Fruit fly (Drosophila melanogaster) whole organism, embryonic: ENCODE measurements around the gene Arc42.

Source experiments
- BEAF-32 ChIP-seq: fragments of 200-800 bp; sonication (Bioruptor generic); optimal IDR thresholded peaks from 3 replicates; lab custom pipeline; 2017; ENCODE audit warnings: missing biosample characterization, missing genetic modification characterization, mild to moderate bottlenecking, moderate library complexity, missing genetic modification reagents
- Bgb ChIP-seq: fragments of 200-800 bp; sonication (Bioruptor generic); IDR thresholded peaks from 2 replicates; pipeline ENCODE4 v1.3.6; 2022; ENCODE audit warnings: missing biosample characterization, missing genetic modification characterization; ENCODE audit not compliant: partially characterized antibody
- CG11695 ChIP-seq: fragments of 200-800 bp; sonication (Bioruptor generic); IDR thresholded peaks from 3 replicates; pipeline ENCODE4 v1.3.6; 2022; ENCODE audit warnings: missing biosample characterization, missing genetic modification characterization
- CG14050 ChIP-seq: fragments of 200-800 bp; sonication (Bioruptor generic); IDR thresholded peaks from 3 replicates; pipeline ENCODE4 v1.3.6; 2022; ENCODE audit warnings: missing biosample characterization, missing genetic modification characterization
- CG15011 ChIP-seq: fragments of 200-800 bp; sonication (Bioruptor generic); optimal IDR thresholded peaks from 3 replicates; lab custom pipeline; 2018; ENCODE audit warnings: missing biosample characterization, mild to moderate bottlenecking, missing genetic modification characterization
- CG15696 ChIP-seq: fragments of 200-800 bp; sonication (Bioruptor generic); optimal IDR thresholded peaks from 2 replicates; lab custom pipeline; 2019; ENCODE audit warnings: missing biosample characterization, mild to moderate bottlenecking, missing genetic modification characterization, moderate library complexity
- CG1602 ChIP-seq: fragments of 200-800 bp; sonication (Bioruptor generic); optimal IDR thresholded peaks from 3 replicates; lab custom pipeline; 2016; ENCODE audit warnings: missing biosample characterization, missing genetic modification characterization
- CG16779 ChIP-seq: fragments of 200-800 bp; sonication (Bioruptor generic); IDR thresholded peaks from 2 replicates; pipeline ENCODE4 v1.3.6; 2022; ENCODE audit warnings: missing biosample characterization, missing genetic modification characterization
- CG18011 ChIP-seq: fragments of 200-800 bp; sonication (Bioruptor generic); optimal IDR thresholded peaks from 2 replicates; lab custom pipeline; 2017; ENCODE audit warnings: missing biosample characterization, missing genetic modification characterization, mild to moderate bottlenecking, moderate library complexity, missing genotype
- CG18764 ChIP-seq: fragments of 200-800 bp; sonication (Bioruptor generic); optimal IDR thresholded peaks from 3 replicates; lab custom pipeline; 2016; ENCODE audit warnings: missing biosample characterization, missing genetic modification characterization
- CG31441 ChIP-seq: fragments of 200-800 bp; sonication (Bioruptor generic); IDR thresholded peaks from 2 replicates; pipeline ENCODE4 v1.3.6; 2022; ENCODE audit warnings: missing biosample characterization, missing genetic modification characterization
- CG3281 ChIP-seq: fragments of 200-800 bp; sonication (Bioruptor generic); optimal IDR thresholded peaks from 3 replicates; lab custom pipeline; 2017; ENCODE audit warnings: missing biosample characterization, mild to moderate bottlenecking, missing genetic modification characterization
- CG5245 ChIP-seq: fragments of 200-800 bp; sonication (Bioruptor generic); optimal IDR thresholded peaks from 3 replicates; lab custom pipeline; 2016; ENCODE audit warnings: missing biosample characterization, missing genetic modification characterization
- CG5953 ChIP-seq: fragments of 200-800 bp; sonication (Bioruptor generic); IDR thresholded peaks from 2 replicates; pipeline ENCODE4 v1.3.6; 2022; ENCODE audit warnings: missing biosample characterization, missing genetic modification characterization
- CG6254 ChIP-seq: fragments of 200-800 bp; sonication (Bioruptor generic); optimal IDR thresholded peaks from 3 replicates; lab custom pipeline; 2017; ENCODE audit warnings: mild to moderate bottlenecking, missing biosample characterization, missing genetic modification reagents, missing genetic modification characterization
- CG6654 ChIP-seq: fragments of 200-800 bp; sonication (Bioruptor generic); optimal IDR thresholded peaks from 2 replicates; lab custom pipeline; 2017; ENCODE audit warnings: missing biosample characterization, mild to moderate bottlenecking, missing genetic modification characterization
- CG7928 ChIP-seq: fragments of 200-800 bp; sonication (Bioruptor generic); optimal IDR thresholded peaks from 2 replicates; lab custom pipeline; 2017; ENCODE audit warnings: missing biosample characterization, mild to moderate bottlenecking, missing genetic modification characterization
- CTCF ChIP-seq: fragments of 200-800 bp; sonication (Bioruptor generic); optimal IDR thresholded peaks from 2 replicates; lab custom pipeline; 2017; ENCODE audit warnings: missing biosample characterization, mild to moderate bottlenecking, missing genetic modification characterization, moderate library complexity
- Deaf1 ChIP-seq: fragments of 200-800 bp; optimal IDR thresholded peaks from 3 replicates; lab custom pipeline; 2019; ENCODE audit warnings: missing biosample characterization, mild to moderate bottlenecking, missing genetic modification characterization, moderate library complexity
- Dll ChIP-seq: fragments of 200-800 bp; sonication (Bioruptor generic); IDR thresholded peaks from 4 replicates; pipeline ENCODE4 v1.3.6; 2022; ENCODE audit warnings: missing biosample characterization, missing genetic modification characterization; ENCODE audit not compliant: partially characterized antibody
- Dp ChIP-seq: fragments of 200-800 bp; sonication (Bioruptor generic); optimal IDR thresholded peaks from 2 replicates; lab custom pipeline; 2018; ENCODE audit warnings: missing biosample characterization, mild to moderate bottlenecking, missing genetic modification characterization, moderate library complexity
- H15 ChIP-seq: fragments of 200-800 bp; sonication (Bioruptor generic); IDR thresholded peaks from 3 replicates; pipeline ENCODE4 v1.3.6; 2022; ENCODE audit warnings: missing biosample characterization, missing genetic modification characterization
- HLH3B ChIP-seq: fragments of 200-800 bp; sonication (Bioruptor generic); IDR thresholded peaks from 2 replicates; pipeline ENCODE4 v1.3.6; 2022; ENCODE audit warnings: missing biosample characterization, missing genetic modification characterization
- HLH4C ChIP-seq: fragments of 200-800 bp; sonication (Bioruptor generic); IDR thresholded peaks from 3 replicates; pipeline ENCODE4 v1.3.6; 2022; ENCODE audit warnings: missing biosample characterization, missing genetic modification characterization; ENCODE audit not compliant: partially characterized antibody
- Hr51 ChIP-seq, 2 experiments: fragments of 200-800 bp; sonication (Bioruptor generic); optimal IDR thresholded peaks; 2 replicates in 1 of 2; 3 replicates in 1 of 2; lab custom pipeline; 2016 to 2018; ENCODE audit warnings: missing biosample characterization in 2 of 2, missing genetic modification characterization in 2 of 2, mild to moderate bottlenecking in 1 of 2, moderate library complexity in 1 of 2
- Hsf ChIP-seq: fragments of 200-800 bp; sonication (Bioruptor generic); optimal IDR thresholded peaks from 3 replicates; lab custom pipeline; 2016; ENCODE audit warnings: missing biosample characterization, missing genetic modification characterization
- Lim3 ChIP-seq: fragments of 200-800 bp; sonication (Bioruptor generic); IDR thresholded peaks from 2 replicates; pipeline ENCODE4 v1.3.6; 2022; ENCODE audit warnings: missing biosample characterization, missing genetic modification characterization
- Nf-YA ChIP-seq: fragments of 200-800 bp; sonication (Bioruptor generic); IDR thresholded peaks from 2 replicates; pipeline ENCODE4 v1.3.6; 2022; ENCODE audit warnings: missing biosample characterization, missing genetic modification characterization
- Opbp ChIP-seq: fragments of 200-800 bp; sonication (Bioruptor generic); IDR thresholded peaks from 3 replicates; pipeline ENCODE4 v1.3.6; 2022; ENCODE audit warnings: missing biosample characterization, missing genetic modification characterization; ENCODE audit not compliant: partially characterized antibody
- Optix ChIP-seq: fragments of 200-800 bp; sonication (Bioruptor generic); IDR thresholded peaks from 3 replicates; pipeline ENCODE4 v1.3.6; 2022; ENCODE audit warnings: missing biosample characterization, missing genetic modification characterization
- Ptx1 ChIP-seq: fragments of 200-800 bp; sonication (Bioruptor generic); IDR thresholded peaks from 2 replicates; pipeline ENCODE4 v1.3.6; 2022; ENCODE audit warnings: missing biosample characterization, missing genetic modification characterization
- Scr ChIP-seq: fragments of 200-800 bp; sonication (Bioruptor generic); IDR thresholded peaks from 2 replicates; pipeline ENCODE4 v1.3.6; 2022; ENCODE audit warnings: missing biosample characterization, missing genetic modification characterization; ENCODE audit not compliant: partially characterized antibody
- Sry-β ChIP-seq: fragments of 200-800 bp; sonication (Bioruptor generic); optimal IDR thresholded peaks from 2 replicates; lab custom pipeline; 2018; ENCODE audit warnings: missing biosample characterization, mild to moderate bottlenecking, missing genetic modification characterization, moderate library complexity
- chn ChIP-seq: fragments of 200-800 bp; sonication (Bioruptor generic); optimal IDR thresholded peaks from 2 replicates; lab custom pipeline; 2016; ENCODE audit warnings: missing biosample characterization, missing genetic modification characterization
- dysf ChIP-seq: fragments of 200-800 bp; sonication (Bioruptor generic); IDR thresholded peaks from 3 replicates; pipeline ENCODE4 v1.3.6; 2022; ENCODE audit warnings: missing biosample characterization, missing genetic modification characterization
- her ChIP-seq: fragments of 200-800 bp; sonication (Bioruptor generic); optimal IDR thresholded peaks from 2 replicates; lab custom pipeline; 2016; ENCODE audit warnings: missing biosample characterization, missing genetic modification characterization
- jumu ChIP-seq: fragments of 200-800 bp; sonication (Bioruptor generic); optimal IDR thresholded peaks from 3 replicates; lab custom pipeline; 2016; ENCODE audit warnings: missing biosample characterization, missing genetic modification characterization
- mld ChIP-seq: fragments of 200-800 bp; sonication (Bioruptor generic); IDR thresholded peaks from 3 replicates; pipeline ENCODE4 v1.3.6; 2022; ENCODE audit warnings: missing biosample characterization, missing genetic modification characterization; ENCODE audit not compliant: partially characterized antibody
- nerfin-1 ChIP-seq: fragments of 200-800 bp; sonication (Bioruptor generic); optimal IDR thresholded peaks from 3 replicates; lab custom pipeline; 2019; ENCODE audit warnings: missing biosample characterization, mild to moderate bottlenecking, missing genetic modification characterization, moderate library complexity
- nerfin-2 ChIP-seq: fragments of 200-800 bp; sonication (Bioruptor generic); IDR thresholded peaks from 2 replicates; pipeline ENCODE4 v1.3.6; 2022; ENCODE audit warnings: missing biosample characterization, missing genetic modification characterization; ENCODE audit not compliant: partially characterized antibody
- pan ChIP-seq, 4 experiments: fragments of >200 bp in 3 of 4; fragments of 200-800 bp in 1 of 4; sonication (Bioruptor generic) in 1 of 4; optimal IDR thresholded peaks in 3 of 4; IDR thresholded peaks in 1 of 4; 2 replicates each; pipeline versions ENCODE4 v1.3.6 to Lab custom; 2017 to 2022; ENCODE audit warnings: missing biosample characterization in 2 of 4, missing genetic modification characterization in 2 of 4, mixed read lengths in 1 of 4
- pita ChIP-seq: fragments of 200-800 bp; sonication (Bioruptor generic); optimal IDR thresholded peaks from 2 replicates; lab custom pipeline; 2017; ENCODE audit warnings: missing biosample characterization, mild to moderate bottlenecking, missing genetic modification characterization
- salm ChIP-seq: fragments of 200-800 bp; sonication (Bioruptor generic); optimal IDR thresholded peaks from 2 replicates; lab custom pipeline; 2018; ENCODE audit warnings: missing biosample characterization, mild to moderate bottlenecking, missing genetic modification characterization
- sima ChIP-seq: fragments of 200-800 bp; sonication (Bioruptor generic); optimal IDR thresholded peaks from 2 replicates; lab custom pipeline; 2016; ENCODE audit warnings: missing biosample characterization, missing genetic modification characterization
- tin ChIP-seq: fragments of 200-800 bp; sonication (Bioruptor generic); optimal IDR thresholded peaks from 3 replicates; lab custom pipeline; 2016; ENCODE audit warnings: missing biosample characterization, missing genetic modification characterization
- tio ChIP-seq: fragments of 200-800 bp; sonication (Bioruptor generic); optimal IDR thresholded peaks from 2 replicates; lab custom pipeline; 2017; ENCODE audit warnings: missing biosample characterization, missing genetic modification characterization, inconsistent platforms
- tll ChIP-seq, 2 experiments: fragments of 200-800 bp in 1 of 2; fragments of >200 bp in 1 of 2; sonication (Bioruptor generic) in 1 of 2; optimal IDR thresholded peaks; 2 replicates each; lab custom pipeline; 2017 to 2019; ENCODE audit warnings: missing biosample characterization in 2 of 2, missing genetic modification characterization in 2 of 2, mild to moderate bottlenecking in 1 of 2, moderate library complexity in 1 of 2
- tx ChIP-seq: fragments of 200-800 bp; sonication (Bioruptor generic); optimal IDR thresholded peaks from 2 replicates; lab custom pipeline; 2016; ENCODE audit warnings: missing biosample characterization, missing genetic modification characterization
- vvl ChIP-seq: fragments of 200-800 bp; sonication (Bioruptor generic); IDR thresholded peaks from 2 replicates; pipeline ENCODE4 v1.3.6; 2022; ENCODE audit warnings: missing biosample characterization, missing genetic modification characterization
- wek ChIP-seq: fragments of 200-800 bp; sonication (Bioruptor generic); optimal IDR thresholded peaks from 3 replicates; lab custom pipeline; 2018; ENCODE audit warnings: missing biosample characterization, mild to moderate bottlenecking, missing genetic modification characterization, moderate library complexity
- zfh2 ChIP-seq: fragments of 200-800 bp; sonication (Bioruptor generic); optimal IDR thresholded peaks from 2 replicates; lab custom pipeline; 2016; ENCODE audit warnings: missing biosample characterization, missing genetic modification characterization

Arc42 gene

dm6 chr3R:19924331-19924730, 46.8 kb downstream of the Arc42 start (continued):
- TF ChIP-seq pan (optimal IDR thresholded peaks at IDR 0.05; lab: Kevin White, UChicago), result no peak
- TF ChIP-seq pan (GFP tag; optimal IDR thresholded peaks at IDR 0.05 in 1 of 2, IDR thresholded peaks at IDR 0.05 in 1 of 2), result no peak
- no peak for TF ChIP-seq CG18764 (GFP tag; lab: Kevin White, UChicago)
- peak; percentile 42 for TF ChIP-seq CG15011 (GFP tag; lab: Kevin White, UChicago)
- no peak for TF ChIP-seq CG5245
- TF ChIP-seq Sry-β, result no peak
- no peak for TF ChIP-seq CG6654 (GFP tag; lab: Kevin White, UChicago)
- TF ChIP-seq HLH3B (GFP tag; lab: Robert Waterston, UW), result no peak
- TF ChIP-seq CTCF (GFP tag; lab: Kevin White, UChicago), result no peak
- TF ChIP-seq CG7928, result no peak
- TF ChIP-seq Nf-YA (GFP tag; lab: Robert Waterston, UW), result no peak
- no peak for TF ChIP-seq tio
- no peak for TF ChIP-seq nerfin-2 (GFP tag; lab: Robert Waterston, UW)
- TF ChIP-seq CG14050 (GFP tag; lab: Robert Waterston, UW), result no peak
- no peak for TF ChIP-seq jumu (GFP tag; lab: Kevin White, UChicago)
- TF ChIP-seq BEAF-32 (GFP tag; lab: Kevin White, UChicago), result no peak
- TF ChIP-seq Hsf (GFP tag; lab: Kevin White, UChicago), result no peak
- no peak for TF ChIP-seq vvl
- TF ChIP-seq Hr51 (GFP tag; optimal IDR thresholded peaks at IDR 0.05; lab: Kevin White, UChicago), result no peak
- TF ChIP-seq Ptx1 (GFP tag; lab: Robert Waterston, UW), result no peak
- no peak for TF ChIP-seq dysf (GFP tag; lab: Robert Waterston, UW)
- TF ChIP-seq zfh2, result no peak
- TF ChIP-seq Scr (GFP tag; lab: Robert Waterston, UW), result no peak
- TF ChIP-seq HLH4C (GFP tag; lab: Robert Waterston, UW), result no peak
- no peak for TF ChIP-seq tll (GFP tag; optimal IDR thresholded peaks at IDR 0.05; lab: Kevin White, UChicago)
- TF ChIP-seq Dll (GFP tag; lab: Robert Waterston, UW), result no peak
- no peak for TF ChIP-seq CG1602 (GFP tag; lab: Kevin White, UChicago)
- TF ChIP-seq salm, result no peak
- no peak for TF ChIP-seq pita (GFP tag; lab: Kevin White, UChicago)
- TF ChIP-seq Lim3 (GFP tag; lab: Robert Waterston, UW), result no peak
- TF ChIP-seq Dp (GFP tag; lab: Kevin White, UChicago), result no peak
- TF ChIP-seq Deaf1 (tag; lab: Kevin White, UChicago), result no peak
- TF ChIP-seq mld (GFP tag; lab: Robert Waterston, UW), result no peak
- TF ChIP-seq CG18011 (GFP tag; lab: Kevin White, UChicago), result no peak
- no peak for TF ChIP-seq her (GFP tag; lab: Kevin White, UChicago)
- no peak for TF ChIP-seq CG15696 (tag; lab: Kevin White, UChicago)
- no peak for TF ChIP-seq CG31441 (GFP tag; lab: Robert Waterston, UW)
- TF ChIP-seq CG6254 (GFP tag; lab: Kevin White, UChicago), result no peak
- no peak for TF ChIP-seq tin
- no peak for TF ChIP-seq CG16779 (GFP tag; lab: Robert Waterston, UW)
- no peak for TF ChIP-seq CG3281
- no peak for TF ChIP-seq Bgb (GFP tag; lab: Robert Waterston, UW)
- TF ChIP-seq nerfin-1 (tag; lab: Kevin White, UChicago), result no peak
- TF ChIP-seq chn (GFP tag; lab: Kevin White, UChicago), result no peak
- TF ChIP-seq wek (GFP tag; lab: Kevin White, UChicago), result no peak
- TF ChIP-seq Optix (GFP tag; lab: Robert Waterston, UW), result no peak
- no peak for TF ChIP-seq sima (GFP tag; lab: Kevin White, UChicago)
- TF ChIP-seq CG11695 (GFP tag; lab: Robert Waterston, UW), result no peak
- TF ChIP-seq CG5953 (GFP tag; lab: Robert Waterston, UW), result no peak
- TF ChIP-seq Opbp (GFP tag; lab: Robert Waterston, UW), result no peak
- TF ChIP-seq tx (GFP tag; lab: Kevin White, UChicago), result no peak
- no peak for TF ChIP-seq H15 (GFP tag; lab: Robert Waterston, UW)
